Fruit fly (Drosophila melanogaster): ENCODE measurements around the gene CG4770.
A peak's percentile ranks its signal among the peaks of the same experiment; 100 is the strongest.

CG4770 gene

DNA sequence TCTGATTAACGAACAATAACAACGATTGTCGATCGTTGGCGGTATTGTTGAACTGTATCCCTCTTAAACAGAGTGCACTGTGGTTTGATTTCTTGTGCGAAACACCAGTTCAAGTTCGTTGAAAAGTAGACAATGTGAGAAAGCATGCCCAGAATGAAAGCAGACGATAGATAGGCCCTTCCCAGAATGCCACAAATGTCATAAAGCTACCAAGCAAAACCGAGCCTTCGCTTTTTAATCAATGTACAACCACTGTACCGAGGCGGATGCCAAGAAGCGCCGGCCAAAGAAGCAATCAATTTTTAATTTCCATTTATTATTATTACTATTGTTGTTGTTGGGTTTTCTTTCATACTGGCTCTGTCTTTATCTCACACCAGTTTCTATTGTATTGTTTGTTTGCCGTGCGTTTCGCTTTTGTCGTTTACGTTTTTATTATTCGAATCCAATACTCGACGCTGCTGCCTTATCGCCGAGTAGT is 9.4 kb upstream of the CG4770 start (continued):
- TF ChIP-seq ss (GFP tag; optimal IDR thresholded peaks at IDR 0.05) (peak in 1 of 2 experiments; percentile 42), fd59A (GFP tag; optimal IDR thresholded peaks at IDR 0.05) (peak; percentile 59), CG3919 (GFP tag; optimal IDR thresholded peaks at IDR 0.05) (peak; percentile 88), CG11762 (GFP tag; optimal IDR thresholded peaks at IDR 0.05; ENCODE audit: insufficient read depth) (peak; percentile 74), CG1621 (tag; optimal IDR thresholded peaks at IDR 0.05) (peak; percentile 82), Sox14 (GFP tag; optimal IDR thresholded peaks at IDR 0.05) (peak; percentile 92), CG32006 (GFP tag; optimal IDR thresholded peaks at IDR 0.05) (peak; percentile 84), cyc (GFP tag; optimal IDR thresholded peaks at IDR 0.05) (peak; percentile 81), CG11902 (GFP tag; optimal IDR thresholded peaks at IDR 0.05) (peak; percentile 82), salr (GFP tag; optimal IDR thresholded peaks at IDR 0.05) (peak; percentile 68), CG31627 (GFP tag; optimal IDR thresholded peaks at IDR 0.05) (peak; percentile 86), pdm3 (GFP tag; optimal IDR thresholded peaks at IDR 0.05) (peak; percentile 86), Hr4 (GFP tag; optimal IDR thresholded peaks at IDR 0.05) (peak; percentile 86), CG8319 (GFP tag; optimal IDR thresholded peaks at IDR 0.05) (peak; percentile 74), vri (GFP tag; optimal IDR thresholded peaks at IDR 0.05) (peak; percentile 82), acj6 (GFP tag; optimal IDR thresholded peaks at IDR 0.05) (peak; percentile 86)

DNA sequence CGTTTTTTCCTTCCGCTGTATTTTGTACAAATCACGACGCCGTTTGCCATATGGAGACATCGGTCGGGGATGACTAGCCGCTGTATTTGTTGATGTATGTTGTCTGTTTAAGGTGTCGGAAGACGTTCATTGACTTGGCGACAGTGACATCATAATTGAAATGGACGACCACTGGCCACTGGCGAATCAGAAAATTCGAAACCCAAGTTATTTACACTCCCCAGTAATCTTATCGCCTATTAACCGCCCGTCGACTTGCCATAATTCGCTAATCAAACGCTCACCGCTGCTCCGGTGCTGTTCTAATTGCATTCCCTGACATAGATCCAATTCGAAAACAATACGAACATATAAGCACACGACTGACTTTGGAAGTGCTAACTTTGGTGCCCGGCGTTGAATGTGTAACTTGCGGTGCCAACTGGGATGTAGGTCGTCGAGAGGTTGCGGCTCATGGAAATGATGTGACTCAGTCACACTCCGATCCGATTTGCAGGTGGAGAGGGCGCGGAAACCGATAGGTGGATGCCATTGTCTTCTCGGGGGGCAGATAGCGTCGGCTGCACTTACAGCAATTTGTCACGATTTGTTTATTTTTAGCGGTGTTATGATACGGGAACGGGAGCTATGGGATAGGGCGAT is 8.6 kb upstream of the CG4770 start:
- TF ChIP-seq Sox102F (GFP tag; optimal IDR thresholded peaks at IDR 0.05) = no peak
- TF ChIP-seq fd59A (GFP tag; optimal IDR thresholded peaks at IDR 0.05) = no peak
- no peak for TF ChIP-seq CG11762 (GFP tag; optimal IDR thresholded peaks at IDR 0.05; ENCODE audit: insufficient read depth)
- TF ChIP-seq CG8319 (GFP tag; optimal IDR thresholded peaks at IDR 0.05) = no peak
- TF ChIP-seq CG6163 (GFP tag; IDR thresholded peaks at IDR 0.05) = 0 out of 3 replicates have a peak, but pooled peaks have one; percentile 9
- TF ChIP-seq Blimp-1 (GFP tag; optimal IDR thresholded peaks at IDR 0.05) = no peak
- TF ChIP-seq CG11294 (GFP tag; IDR thresholded peaks at IDR 0.05) = no peak
- TF ChIP-seq OdsH (GFP tag; optimal IDR thresholded peaks at IDR 0.05) = no peak
- no peak for TF ChIP-seq dsx (GFP tag; optimal IDR thresholded peaks at IDR 0.05; ENCODE audit: poor library complexity, severe bottlenecking)
- TF ChIP-seq dac (GFP tag; optimal IDR thresholded peaks at IDR 0.05) = no peak
- no peak for TF ChIP-seq CG15336 (GFP tag; IDR thresholded peaks at IDR 0.05)
- peak; percentile 79 for TF ChIP-seq svp (GFP tag)
- peak; percentile 62 for TF ChIP-seq vri (GFP tag; optimal IDR thresholded peaks at IDR 0.05)
- TF ChIP-seq fkh (GFP tag; optimal IDR thresholded peaks at IDR 0.05) = no peak
- TF ChIP-seq eg (GFP tag; IDR thresholded peaks at IDR 0.05) = no peak
- peak; percentile 4 for TF ChIP-seq Sox14 (GFP tag; optimal IDR thresholded peaks at IDR 0.05)
- no peak for TF ChIP-seq CG6854 (GFP tag; optimal IDR thresholded peaks at IDR 0.05)
- peak; percentile 7 for TF ChIP-seq Eip78C (GFP tag)
- no peak for TF ChIP-seq salr (GFP tag; optimal IDR thresholded peaks at IDR 0.05)

- TF ChIP-seq svp (GFP tag) (peak; percentile 94), CG32006 (GFP tag; optimal IDR thresholded peaks at IDR 0.05) (peak; percentile 29), achi (GFP tag; optimal IDR thresholded peaks at IDR 0.05) (no peak), Sox102F (GFP tag; optimal IDR thresholded peaks at IDR 0.05) (no peak), fd59A (GFP tag; optimal IDR thresholded peaks at IDR 0.05) (no peak), CG8632 (GFP tag; optimal IDR thresholded peaks at IDR 0.05) (no peak), Ets96B (tag; optimal IDR thresholded peaks at IDR 0.05) (no peak), CG15336 (GFP tag; IDR thresholded peaks at IDR 0.05) (no peak), vri (GFP tag; optimal IDR thresholded peaks at IDR 0.05) (peak; percentile 83), dsx (GFP tag; optimal IDR thresholded peaks at IDR 0.05; ENCODE audit: poor library complexity, severe bottlenecking) (peak; percentile 2), CG3919 (GFP tag; optimal IDR thresholded peaks at IDR 0.05) (no peak), Blimp-1 (GFP tag; optimal IDR thresholded peaks at IDR 0.05) (no peak), CG6792 (GFP tag; optimal IDR thresholded peaks at IDR 0.05) (no peak), net (GFP tag; optimal IDR thresholded peaks at IDR 0.05) (no peak), Sox15 (GFP tag; optimal IDR thresholded peaks at IDR 0.05) (no peak), eg (GFP tag; IDR thresholded peaks at IDR 0.05) (no peak), CG6808 (GFP tag; optimal IDR thresholded peaks at IDR 0.05) (peak; percentile 52), CG8119 (GFP tag; IDR thresholded peaks at IDR 0.05) (no peak), Eip93F (GFP tag; optimal IDR thresholded peaks at IDR 0.05) (peak; percentile 48), fkh (GFP tag; optimal IDR thresholded peaks at IDR 0.05) (no peak), CG10631 (GFP tag; optimal IDR thresholded peaks at IDR 0.05) (no peak), CG6163 (GFP tag; IDR thresholded peaks at IDR 0.05) (no peak), CG6854 (GFP tag; optimal IDR thresholded peaks at IDR 0.05) (peak; percentile 37), Hr39 (GFP tag; optimal IDR thresholded peaks at IDR 0.05) (no peak), CG11902 (GFP tag; optimal IDR thresholded peaks at IDR 0.05) (no peak), CG4318 (GFP tag; optimal IDR thresholded peaks at IDR 0.05) (no peak), OdsH (GFP tag; optimal IDR thresholded peaks at IDR 0.05) (no peak), cyc (GFP tag; optimal IDR thresholded peaks at IDR 0.05) (no peak), Hr38 (GFP tag; optimal IDR thresholded peaks at IDR 0.05) (no peak), CG11762 (GFP tag; optimal IDR thresholded peaks at IDR 0.05; ENCODE audit: insufficient read depth) (no peak), dac (GFP tag; optimal IDR thresholded peaks at IDR 0.05) (no peak)
Observed at dm6 chr3R:19910302-19911029, 7.8 kb upstream of the CG4770 start.
